Worm (Caenorhabditis elegans) whole organism, L4/young adult: ENCODE measurements around the gene inf-1.

Experiments used
- W03F9.2 ChIP-seq: fragments of 150-350 bp; optimal IDR thresholded peaks from 2 replicates; lab custom pipeline; 2014; ENCODE audit warnings: missing biosample characterization, missing genetic modification characterization
- dao-5 ChIP-seq: sonication (generic microtip); optimal IDR thresholded peaks from 2 replicates; lab custom pipeline; 2016; ENCODE audit warnings: missing genotype, missing genetic modification characterization, moderate library complexity, missing compliant biosample characterization
- him-1 ChIP-seq: sonication (generic microtip); optimal IDR thresholded peaks from 2 replicates; lab custom pipeline; 2016; ENCODE audit warnings: missing genotype, missing genetic modification reagents, missing genetic modification characterization, missing compliant biosample characterization

- TF ChIP-seq W03F9.2 (tag; lab: Kevin White, UChicago) (no peak), him-1 (tag; lab: Kevin White, UChicago) (no peak), dao-5 (no peak)
Observed at ce11 chrIII:6931896-6932295, 2.0 kb downstream of the inf-1 start, which contains the start of gene byn-1.
